Worm (Caenorhabditis elegans) whole organism, young adult: Measurements from ENCODE around the gene crld-1.

ENCODE experiments used
- K12H6.12 ChIP-seq: fragments of 200-800 bp; sonication (Bioruptor generic); optimal IDR thresholded peaks from 2 replicates; lab custom pipeline; 2018; ENCODE audit warnings: mild to moderate bottlenecking, missing genetic modification characterization, missing compliant biosample characterization
- attf-3 ChIP-seq: fragments of 200-800 bp; sonication (Bioruptor generic); conservative IDR thresholded peaks from 2 replicates; pipeline ENCODE4 v1.3.6; 2022; ENCODE audit warnings: missing genetic modification reagents, missing genetic modification characterization, missing compliant biosample characterization
- bed-2 ChIP-seq: fragments of 200-800 bp; sonication (Bioruptor generic); IDR thresholded peaks from 2 replicates; pipeline ENCODE4 v1.3.6; 2022; ENCODE audit warnings: missing genetic modification reagents, missing genetic modification characterization, missing compliant biosample characterization
- cebp-2 ChIP-seq: fragments of 200-800 bp; sonication (Bioruptor generic); IDR thresholded peaks from 2 replicates; pipeline ENCODE4 v1.3.6; 2022; ENCODE audit warnings: missing genetic modification characterization, missing compliant biosample characterization
- fkh-3 ChIP-seq: sonication (generic microtip); optimal IDR thresholded peaks from 2 replicates; lab custom pipeline; 2016; ENCODE audit warnings: mild to moderate bottlenecking, missing genetic modification characterization, missing compliant biosample characterization
- lsl-1 ChIP-seq: fragments of 200-800 bp; sonication (Bioruptor generic); optimal IDR thresholded peaks from 2 replicates; lab custom pipeline; 2018; ENCODE audit warnings: mild to moderate bottlenecking, missing genetic modification characterization, moderate library complexity, missing compliant biosample characterization
- nfyb-1 ChIP-seq: fragments of 200-800 bp; sonication (Bioruptor generic); IDR thresholded peaks from 2 replicates; pipeline ENCODE4 v1.3.6; 2022; ENCODE audit warnings: missing genetic modification reagents, missing genetic modification characterization, missing compliant biosample characterization
- sptf-2 ChIP-seq: fragments of 200-800 bp; sonication (Bioruptor generic); optimal IDR thresholded peaks from 2 replicates; lab custom pipeline; 2018; ENCODE audit warnings: mild to moderate bottlenecking, missing genetic modification characterization, missing compliant biosample characterization

ce11 chrIV:13154391-13155283 lies at the start of gene crld-1, which contains the start of gene msh-5:
- TF ChIP-seq sptf-2 (GFP tag; lab: Kevin White, UChicago) (no peak), nfyb-1 (no peak), K12H6.12 (tag; lab: Kevin White, UChicago) (no peak), attf-3 (GFP tag; lab: Robert Waterston, UW) (no peak), lsl-1 (GFP tag; lab: Kevin White, UChicago) (peak; percentile 97), bed-2 (GFP tag; lab: Robert Waterston, UW) (no peak), fkh-3 (no peak), cebp-2 (GFP tag; lab: Robert Waterston, UW) (no peak)
